Fruit fly (Drosophila melanogaster) ovary, adult (tissue): Measurements from ENCODE around the gene pHCl-2.
A peak's percentile ranks its signal among the peaks of the same experiment; 100 is the strongest.

Source experiments
- CG17801 ChIP-seq: fragments of 200-800 bp; optimal IDR thresholded peaks from 2 replicates; lab custom pipeline; 2019; ENCODE audit warnings: missing biosample characterization, mild to moderate bottlenecking, missing genetic modification characterization, moderate library complexity; ENCODE audit not compliant: partially characterized antibody

Gene pHCl-2

DNA sequence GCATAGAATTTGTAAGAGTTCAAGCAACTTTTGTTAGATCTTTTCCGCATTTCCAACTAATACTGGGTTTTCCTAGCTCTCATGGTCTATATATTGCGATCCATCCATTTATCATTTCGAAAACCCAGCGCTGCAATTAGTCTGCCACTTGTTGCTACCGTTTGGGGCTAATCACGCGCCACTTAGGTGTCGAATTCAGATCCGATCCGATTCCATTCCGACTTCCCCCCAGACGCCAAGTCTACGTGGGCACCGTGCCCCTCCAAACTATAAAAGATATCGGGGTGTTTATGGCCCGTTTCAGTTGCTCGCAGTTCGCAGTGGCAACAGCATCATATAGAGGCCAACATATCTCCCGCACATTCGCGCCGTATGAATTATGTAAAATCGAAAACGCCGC is 47.9 kb downstream of the pHCl-2 start, which contains the start of gene CAH6:
TSS of gene CAH6 (plus strand) at position 301 of the 400 bp plus-strand sequence.
- no peak for TF ChIP-seq CG17801 (GFP tag; lab: Kevin White, UChicago)

DNA sequence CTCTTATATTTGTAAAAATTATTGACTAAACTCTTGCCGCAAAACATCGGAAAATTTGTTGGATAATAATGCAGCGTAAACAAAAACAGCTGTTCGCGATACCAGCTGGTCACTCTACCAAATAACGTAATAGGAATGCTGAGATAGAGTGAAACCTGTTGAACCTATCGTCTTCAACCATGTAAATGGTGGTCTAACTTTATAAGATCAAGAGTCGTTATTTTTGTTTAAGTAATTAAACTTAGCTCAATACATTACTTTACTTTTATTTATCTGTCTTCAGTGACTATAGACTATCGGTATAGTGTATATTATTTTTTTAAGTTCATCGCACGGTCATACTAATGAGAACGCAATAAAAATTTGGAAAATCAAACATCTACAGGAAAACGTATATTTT is 50.4 kb downstream of the pHCl-2 start, which contains the start of the genes CG1750 and spn-F:
TSS of gene CG1750 (minus strand) at position 93 of the 400 bp plus-strand sequence.
TSS of gene spn-F (plus strand) at position 320 of the 400 bp plus-strand sequence.
- TF ChIP-seq CG17801 (GFP tag; lab: Kevin White, UChicago) = peak; percentile 54

DNA sequence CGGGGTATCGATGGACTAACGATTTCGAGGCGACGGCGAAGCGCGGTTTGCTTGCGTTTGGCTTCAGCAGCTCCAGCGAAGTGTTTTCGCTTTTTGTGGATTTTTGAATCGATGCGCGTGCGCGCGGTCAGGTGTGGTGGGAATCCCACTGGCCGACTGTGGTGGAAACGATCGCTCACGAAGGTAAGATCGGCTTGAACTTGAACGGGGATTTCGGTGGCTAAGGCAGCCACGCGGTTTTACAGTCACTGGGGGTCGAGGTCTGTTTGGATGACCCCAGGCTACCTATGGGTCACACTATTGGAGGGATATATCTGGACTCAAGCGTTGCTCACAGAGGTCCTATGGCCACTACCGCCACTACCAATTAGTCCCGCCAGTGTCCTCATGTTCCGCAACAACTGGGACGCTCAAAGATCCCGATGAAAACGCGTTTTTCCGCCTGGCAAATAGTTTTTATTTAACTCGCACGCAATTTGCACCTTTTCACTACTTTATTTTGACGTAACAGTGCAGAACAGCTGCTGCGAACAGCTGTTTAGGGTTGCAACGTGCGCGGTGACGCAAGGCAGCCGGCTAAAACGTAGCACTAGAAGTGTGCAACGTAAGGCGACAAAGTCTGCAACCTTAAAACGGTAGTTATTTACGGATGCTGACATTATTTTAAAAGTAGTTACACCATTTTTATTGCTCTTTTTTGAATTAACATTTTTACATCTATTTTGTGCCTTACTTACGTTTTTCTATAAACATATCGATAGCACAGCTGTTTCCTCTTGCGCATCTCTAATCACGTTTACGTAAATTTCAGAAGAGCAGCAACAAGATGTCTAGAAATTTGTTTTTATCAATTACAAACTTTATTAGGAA is 52.9 kb downstream of the pHCl-2 start, which contains the start of the genes qless and mRpL32:
TSS of gene qless (minus strand) at position 516 of the 870 bp plus-strand sequence.
TSS of gene mRpL32 (plus strand) at position 780 of the 870 bp plus-strand sequence.
- TF ChIP-seq CG17801 (GFP tag; lab: Kevin White, UChicago) = peak; percentile 51

DNA sequence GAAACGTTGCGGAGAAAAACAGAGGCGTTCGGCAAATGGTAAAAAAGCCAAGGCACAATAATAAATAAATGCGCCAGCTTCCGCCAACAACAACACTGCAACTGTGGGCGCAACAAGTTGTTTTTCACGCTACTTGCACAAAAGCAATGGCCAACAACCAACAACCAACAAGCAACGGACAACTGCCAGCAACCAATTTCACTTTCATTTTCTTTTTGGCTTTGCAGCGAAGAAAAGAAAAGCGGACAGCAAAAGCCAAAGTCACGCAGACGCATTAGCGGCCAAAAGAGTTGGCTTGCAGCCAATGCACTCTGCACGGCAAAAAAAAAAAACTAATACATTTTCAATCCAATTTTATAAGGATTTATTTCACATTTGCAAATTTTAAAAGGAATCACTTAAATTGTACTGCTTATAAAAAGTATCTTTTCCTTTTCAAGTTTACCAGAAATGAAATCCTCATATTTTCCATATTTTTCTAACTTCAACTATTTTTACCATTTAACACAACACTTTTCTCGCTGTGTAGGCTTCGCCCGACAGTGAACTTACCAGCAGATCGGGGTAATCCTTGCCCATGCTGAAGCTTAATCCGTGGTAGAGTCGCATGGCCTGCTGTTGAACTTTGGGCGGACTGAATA is 53.9 kb downstream of the pHCl-2 start:
- no peak for TF ChIP-seq CG17801 (GFP tag; lab: Kevin White, UChicago)
